Worm (Caenorhabditis elegans): Measurements from ENCODE around the gene K08D8.12.
"Not testable (repeated sequence)": the region's sequence is repeated elsewhere in the genome, so short reads cannot be mapped to it uniquely, and the experiment has no call there.

Gene K08D8.12

DNA sequence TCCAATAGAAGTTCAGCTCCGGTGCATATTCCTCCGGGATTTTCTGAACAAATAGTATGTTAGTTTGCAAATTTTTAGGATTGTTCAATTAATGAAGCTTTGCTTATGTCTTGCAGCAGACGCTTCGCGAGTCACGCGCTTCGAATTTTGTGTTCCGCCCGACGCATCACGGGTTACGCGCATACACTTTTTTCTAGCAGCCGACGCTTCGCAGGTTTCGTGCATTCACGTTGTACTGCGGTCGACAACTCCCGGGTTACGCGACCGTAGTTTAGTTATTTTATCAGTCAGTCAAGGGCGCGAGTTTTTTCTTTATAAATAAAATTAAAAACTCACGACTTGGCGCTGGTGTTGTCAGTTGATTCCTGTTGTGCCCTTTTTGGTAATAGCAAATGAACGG lies 23.5 kb upstream of the K08D8.12 start:
- TF ChIP-seq drap-1 (GFP tag; optimal IDR thresholded peaks at IDR 0.05) (no peak), lin-32 (GFP tag; optimal IDR thresholded peaks at IDR 0.05) (no peak), ceh-83 (GFP tag; optimal IDR thresholded peaks at IDR 0.05) (no peak), mls-2 (tag; optimal IDR thresholded peaks at IDR 0.05) (no peak), elt-1 (tag; optimal IDR thresholded peaks at IDR 0.05; ENCODE audit: borderline replicate concordance, insufficient read depth) (no peak), lsy-2 (tag; optimal IDR thresholded peaks at IDR 0.05) (no peak), unc-62 (GFP tag; optimal IDR thresholded peaks at IDR 0.05) (no peak), mep-1 (tag; optimal IDR thresholded peaks at IDR 0.05) (no peak), ceh-43 (GFP tag; optimal IDR thresholded peaks at IDR 0.05) (no peak), elt-3 (tag; optimal IDR thresholded peaks at IDR 0.05) (no peak), pha-4 (tag; optimal IDR thresholded peaks at IDR 0.05) (no peak), zip-8 (tag; optimal IDR thresholded peaks at IDR 0.05) (no peak), M03D4.4 (tag; optimal IDR thresholded peaks at IDR 0.05) (no peak), nhr-28 (tag; optimal IDR thresholded peaks at IDR 0.05) (no peak), unc-120 (tag; optimal IDR thresholded peaks at IDR 0.05; ENCODE audit: poor library complexity, severe bottlenecking) (no peak), ces-1 (GFP tag; optimal IDR thresholded peaks at IDR 0.05) (no peak)

DNA sequence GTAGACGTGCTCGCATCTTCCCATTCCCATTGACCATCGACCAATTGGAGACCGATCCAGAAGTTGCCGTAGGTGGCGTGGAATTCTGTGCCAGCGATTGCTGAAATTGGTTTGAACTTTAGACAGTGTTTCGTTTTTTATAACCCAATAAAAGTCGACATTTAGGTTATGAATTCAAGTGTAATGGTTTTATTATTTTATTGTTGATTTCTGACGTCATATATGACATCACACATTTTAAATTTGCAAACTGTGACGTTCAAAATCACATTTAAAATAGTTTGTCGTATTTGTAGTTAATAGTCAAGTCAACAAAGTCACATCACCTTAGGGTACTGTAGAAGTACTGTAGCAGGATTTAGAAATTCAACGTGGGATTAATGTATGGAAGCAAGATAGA lies 23.0 kb upstream of the K08D8.12 start:
- TF ChIP-seq mab-5 (tag; optimal IDR thresholded peaks at IDR 0.05) (no peak), zip-8 (tag; optimal IDR thresholded peaks at IDR 0.05) (peak; percentile 84)

DNA sequence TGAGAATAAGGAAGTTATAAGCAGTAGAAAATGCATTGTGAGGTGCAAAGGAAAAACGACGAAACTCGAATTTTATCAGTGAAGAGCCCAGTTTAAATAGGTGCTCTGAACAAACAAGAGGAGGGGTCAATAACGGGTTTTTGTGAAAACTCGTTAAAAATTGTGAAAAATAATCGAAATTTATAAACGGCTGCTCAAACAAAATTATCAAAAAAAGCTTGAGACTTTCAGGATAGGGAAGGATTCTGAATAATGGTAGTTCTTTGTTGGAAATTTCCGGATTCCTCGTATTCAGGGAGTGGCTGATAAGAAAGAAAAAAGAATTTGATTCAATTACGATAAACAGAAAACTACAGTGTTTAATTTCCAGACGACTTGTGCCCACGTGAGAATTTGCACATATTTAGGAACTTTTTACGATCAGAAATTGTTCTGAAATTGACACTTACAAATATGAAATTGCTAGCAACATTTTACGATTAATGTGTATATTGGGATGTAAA lies 21.8 kb upstream of the K08D8.12 start, which contains the start of gene clec-187:
TSS of gene clec-187 (minus strand) at position 51 of the 503 bp plus-strand sequence.
- TF ChIP-seq mab-5 (tag; optimal IDR thresholded peaks at IDR 0.05) (no peak), lsy-2 (tag; optimal IDR thresholded peaks at IDR 0.05) (no peak), unc-120 (tag; optimal IDR thresholded peaks at IDR 0.05; ENCODE audit: poor library complexity, severe bottlenecking) (no peak), lin-32 (GFP tag; optimal IDR thresholded peaks at IDR 0.05) (no peak), ceh-83 (GFP tag; optimal IDR thresholded peaks at IDR 0.05) (no peak), pha-4 (tag; optimal IDR thresholded peaks at IDR 0.05) (no peak), unc-39 (tag; optimal IDR thresholded peaks at IDR 0.05) (no peak), cnd-1 (tag; optimal IDR thresholded peaks at IDR 0.05) (no peak), flh-1 (GFP tag; optimal IDR thresholded peaks at IDR 0.05) (no peak), ztf-11 (tag; optimal IDR thresholded peaks at IDR 0.05) (no peak), drap-1 (GFP tag; optimal IDR thresholded peaks at IDR 0.05) (no peak), ham-2 (GFP tag; optimal IDR thresholded peaks at IDR 0.05) (no peak), sem-2 (GFP tag; optimal IDR thresholded peaks at IDR 0.05) (no peak), unc-62 (GFP tag; optimal IDR thresholded peaks at IDR 0.05) (no peak)

DNA sequence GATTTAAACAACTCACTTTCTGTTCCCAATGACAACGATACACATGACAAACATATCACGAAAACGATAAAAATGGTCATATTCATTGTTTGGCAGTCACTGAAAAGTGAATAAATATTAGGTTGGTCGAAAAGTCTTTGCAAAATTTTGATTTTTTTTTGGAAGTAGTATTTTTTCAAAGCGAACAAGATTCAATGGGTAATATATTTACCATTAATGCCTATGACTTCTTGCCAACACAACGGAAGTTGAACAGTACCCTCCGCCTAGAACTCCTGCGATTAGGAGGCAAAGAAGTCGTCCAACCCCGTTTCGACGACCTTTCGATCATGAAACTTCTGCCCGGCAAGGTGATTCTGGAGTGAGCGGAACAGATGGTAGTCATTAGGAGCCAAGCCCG lies 18.0 kb upstream of the K08D8.12 start, which contains the start of gene ZK896.1:
TSS of gene ZK896.1 (minus strand) at position 101 of the 400 bp plus-strand sequence.
- TF ChIP-seq tbx-8 (GFP tag; optimal IDR thresholded peaks at IDR 0.05); cnd-1 (tag; optimal IDR thresholded peaks at IDR 0.05); sptf-1 (tag; optimal IDR thresholded peaks at IDR 0.05): not testable (repeated sequence)

DNA sequence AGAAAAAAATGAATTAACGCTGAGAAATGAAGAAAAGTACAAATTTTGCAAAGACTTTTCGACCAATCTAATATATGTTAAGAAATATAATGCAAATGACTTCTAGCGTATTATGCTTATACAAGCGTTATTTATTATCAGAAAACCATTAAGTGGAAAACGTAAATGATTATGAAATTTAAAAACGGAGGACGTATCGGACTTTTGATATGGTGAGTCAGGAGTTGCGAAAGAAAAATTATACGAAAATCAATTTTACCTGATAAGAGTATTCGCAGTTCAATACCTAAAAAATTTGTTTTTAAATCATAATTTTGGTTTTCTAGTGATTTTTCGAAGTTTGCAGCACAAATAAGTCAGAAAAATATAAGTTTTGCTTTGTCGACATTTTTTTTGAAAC lies 16.7 kb upstream of the K08D8.12 start:
- no peak for TF ChIP-seq ces-1 (GFP tag; optimal IDR thresholded peaks at IDR 0.05)
- no peak for TF ChIP-seq lin-13 (tag; optimal IDR thresholded peaks at IDR 0.05)
- TF ChIP-seq nhr-28 (tag; optimal IDR thresholded peaks at IDR 0.05) = no peak
- TF ChIP-seq sem-2 (GFP tag; optimal IDR thresholded peaks at IDR 0.05) = no peak
- TF ChIP-seq nhr-237 (tag; optimal IDR thresholded peaks at IDR 0.05) = no peak
- no peak for TF ChIP-seq ceh-83 (GFP tag; optimal IDR thresholded peaks at IDR 0.05)
- TF ChIP-seq mls-2 (tag; optimal IDR thresholded peaks at IDR 0.05) = no peak
- no peak for TF ChIP-seq unc-62 (GFP tag; optimal IDR thresholded peaks at IDR 0.05)
- no peak for TF ChIP-seq hlh-1 (tag; optimal IDR thresholded peaks at IDR 0.05)
- TF ChIP-seq cnd-1 (tag; optimal IDR thresholded peaks at IDR 0.05) = no peak
- no peak for TF ChIP-seq lsy-2 (tag; optimal IDR thresholded peaks at IDR 0.05)
- no peak for TF ChIP-seq ztf-11 (tag; optimal IDR thresholded peaks at IDR 0.05)
- TF ChIP-seq bed-3 (GFP tag; optimal IDR thresholded peaks at IDR 0.05) = no peak
- no peak for TF ChIP-seq lin-32 (GFP tag; optimal IDR thresholded peaks at IDR 0.05)
- TF ChIP-seq flh-1 (GFP tag; optimal IDR thresholded peaks at IDR 0.05) = no peak
- no peak for TF ChIP-seq mab-5 (tag; optimal IDR thresholded peaks at IDR 0.05)
- TF ChIP-seq drap-1 (GFP tag; optimal IDR thresholded peaks at IDR 0.05) = no peak
- no peak for TF ChIP-seq pha-4 (tag; optimal IDR thresholded peaks at IDR 0.05)
- no peak for TF ChIP-seq snpc-4 (tag; optimal IDR thresholded peaks at IDR 0.05)
- no peak for TF ChIP-seq elt-1 (tag; optimal IDR thresholded peaks at IDR 0.05; ENCODE audit: borderline replicate concordance, insufficient read depth)

All from whole organism, mixed stage, embryonic.